Worm (Caenorhabditis elegans) whole organism, late embryonic: ENCODE measurements around the gene npp-15.
"Not testable (repeated sequence)": the region's sequence is repeated elsewhere in the genome, so short reads cannot be mapped to it uniquely, and the experiment has no call there.

ENCODE experiments used
- Y22D7AL.16 ChIP-seq: sonication (generic microtip); optimal IDR thresholded peaks from 2 replicates; lab custom pipeline; 2016; ENCODE audit warnings: missing genetic modification characterization, missing compliant biosample characterization
- ahr-1 ChIP-seq: sonication (generic microtip); optimal IDR thresholded peaks from 2 replicates; lab custom pipeline; 2016; ENCODE audit warnings: missing genetic modification characterization, missing compliant biosample characterization
- ama-1 ChIP-seq: fragments of 150-350 bp; optimal IDR thresholded peaks from 2 replicates; lab custom pipeline; 2014
- ceh-22 ChIP-seq: sonication (generic microtip); optimal IDR thresholded peaks from 2 replicates; lab custom pipeline; 2017; ENCODE audit warnings: missing biosample characterization, missing genetic modification characterization
- ceh-31 ChIP-seq: sonication (generic microtip); optimal IDR thresholded peaks from 2 replicates; lab custom pipeline; 2016; ENCODE audit warnings: missing genetic modification characterization, missing compliant biosample characterization
- ceh-45 ChIP-seq: fragments of 200-800 bp; sonication (Bioruptor generic); IDR thresholded peaks from 2 replicates; pipeline ENCODE4 v1.3.6; 2022; ENCODE audit warnings: missing genetic modification reagents, missing genetic modification characterization, missing compliant biosample characterization
- fkh-10 ChIP-seq: fragments of 150-350 bp; optimal IDR thresholded peaks from 2 replicates; lab custom pipeline; 2014; ENCODE audit warnings: missing biosample characterization, missing genetic modification reagents, missing genetic modification characterization
- hlh-8 ChIP-seq: sonication (generic microtip); optimal IDR thresholded peaks from 2 replicates; lab custom pipeline; 2016; ENCODE audit warnings: missing genotype, missing genetic modification characterization, missing compliant biosample characterization
- nhr-11 ChIP-seq: fragments of 150-350 bp; optimal IDR thresholded peaks from 2 replicates; lab custom pipeline; 2014; ENCODE audit warnings: missing biosample characterization, missing genetic modification characterization
- npax-4 ChIP-seq: sonication (generic microtip); optimal IDR thresholded peaks from 2 replicates; lab custom pipeline; 2016; ENCODE audit warnings: missing genetic modification characterization, missing compliant biosample characterization
- pag-3 ChIP-seq: sonication (generic microtip); optimal IDR thresholded peaks from 2 replicates; lab custom pipeline; 2016; ENCODE audit warnings: missing compliant biosample characterization, missing genetic modification characterization, borderline replicate concordance
- unc-3 ChIP-seq, 2 experiments: fragments of 200-800 bp in 1 of 2; sonication (Bioruptor generic) in 1 of 2; sonication (generic microtip) in 1 of 2; conservative IDR thresholded peaks in 1 of 2; optimal IDR thresholded peaks in 1 of 2; 2 replicates each; pipeline versions ENCODE4 v1.3.6 to Lab custom; 2016 to 2022; ENCODE audit warnings: missing compliant biosample characterization in 2 of 2, missing genetic modification characterization in 2 of 2, missing genetic modification reagents in 1 of 2
- zip-5 ChIP-seq: sonication (generic microtip); optimal IDR thresholded peaks from 2 replicates; lab custom pipeline; 2016; ENCODE audit warnings: missing genetic modification characterization, missing compliant biosample characterization

ce11 chrIII:7962641-7963040 lies 33.8 kb downstream of the npp-15 start, which contains the start of gene F54H12.4:
- TF ChIP-seq ceh-45 (GFP tag; lab: Robert Waterston, UW); hlh-8; ahr-1; ama-1; unc-3 (GFP tag; conservative IDR thresholded peaks at IDR 0.05; lab: Robert Waterston, UW); unc-3 (tag; optimal IDR thresholded peaks at IDR 0.05; lab: Kevin White, UChicago); fkh-10 (GFP tag; lab: Kevin White, UChicago); nhr-11; ceh-31 (tag; lab: Kevin White, UChicago); zip-5 (tag; lab: Kevin White, UChicago); npax-4 (tag; lab: Kevin White, UChicago); pag-3; ceh-22; Y22D7AL.16 (tag; lab: Kevin White, UChicago): not testable (repeated sequence)
